Worm (Caenorhabditis elegans): Measurements from ENCODE around the gene B0034.4.

B0034.4 gene

ce11 chrII:5948681-5949080, 20.6 kb downstream of the B0034.4 start:
- TF ChIP-seq ceh-19 (GFP tag; optimal IDR thresholded peaks at IDR 0.05) (peak; percentile 50), dmd-4 (tag; optimal IDR thresholded peaks at IDR 0.05; ENCODE audit: borderline replicate concordance) (no peak)

DNA sequence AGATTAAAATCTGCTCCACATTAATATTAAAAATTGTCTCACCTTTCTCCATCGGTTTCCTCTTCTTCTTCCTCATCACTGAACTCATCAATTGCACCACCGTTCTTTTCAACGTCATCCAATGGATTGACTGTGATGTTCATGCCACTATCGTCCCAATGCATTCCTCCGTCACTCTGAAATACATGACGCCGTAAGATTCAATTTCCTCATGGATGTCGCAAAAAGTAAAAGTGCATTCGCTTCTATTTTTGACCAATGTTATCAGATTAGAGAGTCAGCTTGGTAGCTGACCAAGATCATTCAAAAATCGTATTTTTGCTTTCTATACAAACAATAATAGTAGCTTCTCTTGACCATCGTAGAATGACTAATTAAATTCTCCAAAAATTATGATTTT, 22.9 kb downstream of the B0034.4 start:
- TF ChIP-seq ceh-24 (tag; optimal IDR thresholded peaks at IDR 0.05) = no peak
- no peak for TF ChIP-seq ahr-1 (tag; optimal IDR thresholded peaks at IDR 0.05)

- TF ChIP-seq T23F11.4 (GFP tag; optimal IDR thresholded peaks at IDR 0.05) (no peak), fax-1 (tag; optimal IDR thresholded peaks at IDR 0.05) (no peak), ceh-45 (GFP tag; IDR thresholded peaks at IDR 0.05) (no peak), sox-4 (tag; optimal IDR thresholded peaks at IDR 0.05) (no peak), ceh-9 (tag; optimal IDR thresholded peaks at IDR 0.05) (no peak), ttx-3 (tag; optimal IDR thresholded peaks at IDR 0.05) (no peak), pqm-1 (tag; optimal IDR thresholded peaks at IDR 0.05) (no peak), npax-4 (tag; optimal IDR thresholded peaks at IDR 0.05) (no peak), nhr-11 (tag; optimal IDR thresholded peaks at IDR 0.05) (no peak), odd-2 (tag; optimal IDR thresholded peaks at IDR 0.05) (no peak), madf-2 (tag; optimal IDR thresholded peaks at IDR 0.05) (no peak), ets-4 (tag; optimal IDR thresholded peaks at IDR 0.05) (no peak), C38D4.7 (GFP tag; optimal IDR thresholded peaks at IDR 0.05) (no peak), pros-1 (tag; optimal IDR thresholded peaks at IDR 0.05) (no peak), ceh-34 (tag; optimal IDR thresholded peaks at IDR 0.05) (no peak)
These were observed 23.5 kb downstream of the B0034.4 start for ce11 chrII:5945818-5946217.

DNA sequence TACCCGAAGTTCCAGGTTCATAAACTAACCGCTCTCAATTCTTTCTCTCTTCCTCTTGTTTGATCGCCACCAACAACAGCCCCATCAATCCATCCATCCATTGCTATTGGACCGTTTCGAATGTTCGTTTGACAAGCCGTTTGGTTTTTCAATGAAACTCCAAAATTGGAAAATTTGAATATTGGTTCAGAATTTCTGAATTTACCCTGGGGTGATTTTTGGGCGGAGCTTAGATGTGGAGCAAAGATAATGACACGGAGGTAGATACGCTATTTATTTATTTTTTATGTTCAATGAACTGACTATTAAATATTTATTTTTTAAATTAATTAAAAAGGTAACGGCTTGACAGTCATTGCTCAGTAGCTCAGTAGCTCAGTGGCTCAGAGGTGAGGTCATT, 25.1 kb downstream of the B0034.4 start, which contains the start of gene B0034.2:
B0034.2 (minus strand) TSS at position 101 of the 400 bp plus-strand sequence.
- TF ChIP-seq tbx-7 (tag; optimal IDR thresholded peaks at IDR 0.05) (no peak), mec-3 (tag; optimal IDR thresholded peaks at IDR 0.05; ENCODE audit: borderline replicate concordance) (no peak), nhr-11 (tag; optimal IDR thresholded peaks at IDR 0.05) (no peak), C08G9.2 (tag; optimal IDR thresholded peaks at IDR 0.05) (no peak), ama-1 (optimal IDR thresholded peaks at IDR 0.05) (no peak), tbx-2 (tag; optimal IDR thresholded peaks at IDR 0.05) (no peak), dve-1 (tag; optimal IDR thresholded peaks at IDR 0.05) (no peak), pros-1 (tag; optimal IDR thresholded peaks at IDR 0.05) (no peak), zip-5 (tag; optimal IDR thresholded peaks at IDR 0.05) (no peak), che-1 (tag; optimal IDR thresholded peaks at IDR 0.05) (no peak), hlh-8 (tag; optimal IDR thresholded peaks at IDR 0.05) (no peak), lin-11 (tag; optimal IDR thresholded peaks at IDR 0.05) (no peak)

DNA sequence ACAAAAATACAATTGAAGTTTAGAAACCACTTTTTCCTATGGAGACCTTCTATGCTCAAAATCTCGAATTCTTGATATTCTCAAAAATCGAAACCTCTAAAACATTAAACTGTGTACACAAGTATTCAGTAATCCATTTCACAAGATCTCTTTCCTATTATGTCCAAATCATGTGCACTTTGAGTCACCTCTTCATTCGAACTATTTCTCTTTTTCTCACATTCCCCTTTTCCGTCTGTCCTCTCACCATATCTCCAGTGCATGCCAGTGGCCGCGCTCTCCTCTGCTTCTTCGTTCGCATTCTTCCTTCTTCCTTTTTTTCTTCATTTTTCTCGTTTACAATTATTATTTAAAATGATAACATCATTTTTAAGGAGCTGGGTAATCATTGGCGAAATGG, 26.7 kb downstream of the B0034.4 start, which contains the start of gene F28B12.1:
F28B12.1 (plus strand) TSS at position 335 of the 400 bp plus-strand sequence.
- TF ChIP-seq K02D7.2 (tag; optimal IDR thresholded peaks at IDR 0.05) = no peak
- TF ChIP-seq unc-42 (tag; optimal IDR thresholded peaks at IDR 0.05) = peak; percentile 13
- TF ChIP-seq ceh-31 (tag; optimal IDR thresholded peaks at IDR 0.05) = peak; percentile 29

DNA sequence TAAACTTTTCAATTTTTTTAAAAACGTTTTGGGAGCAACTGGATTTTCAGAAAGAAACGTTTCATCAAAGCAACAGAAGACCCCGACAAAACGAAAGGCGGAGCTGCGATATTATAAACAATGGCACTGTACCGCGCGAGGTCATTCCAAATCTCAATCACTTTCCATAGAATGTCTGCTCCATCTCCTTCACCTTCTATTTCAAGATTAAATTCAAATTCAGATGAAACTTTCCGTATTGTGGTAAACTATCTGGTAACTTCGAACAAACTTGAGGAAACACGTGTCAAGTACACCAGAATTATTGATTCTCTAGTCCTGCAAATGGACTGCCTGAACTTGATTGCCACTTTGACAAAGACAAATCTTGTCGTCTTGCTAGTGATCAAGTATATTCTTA, 28.5 kb downstream of the B0034.4 start, which contains the start of gene F28B12.6:
F28B12.6 (plus strand) TSS at position 49 of the 400 bp plus-strand sequence.
- TF ChIP-seq tbx-2 (tag; optimal IDR thresholded peaks at IDR 0.05) = no peak
- no peak for TF ChIP-seq pat-9 (tag; optimal IDR thresholded peaks at IDR 0.05)
- no peak for TF ChIP-seq sdc-2 (tag; optimal IDR thresholded peaks at IDR 0.05)
- no peak for TF ChIP-seq syd-9 (tag; optimal IDR thresholded peaks at IDR 0.05)
- no peak for TF ChIP-seq K02D7.2 (tag; optimal IDR thresholded peaks at IDR 0.05)

Data from whole organism, late embryonic.